ENCODE assay signal across 3 worm cellular contexts in the genomic region with DNA sequence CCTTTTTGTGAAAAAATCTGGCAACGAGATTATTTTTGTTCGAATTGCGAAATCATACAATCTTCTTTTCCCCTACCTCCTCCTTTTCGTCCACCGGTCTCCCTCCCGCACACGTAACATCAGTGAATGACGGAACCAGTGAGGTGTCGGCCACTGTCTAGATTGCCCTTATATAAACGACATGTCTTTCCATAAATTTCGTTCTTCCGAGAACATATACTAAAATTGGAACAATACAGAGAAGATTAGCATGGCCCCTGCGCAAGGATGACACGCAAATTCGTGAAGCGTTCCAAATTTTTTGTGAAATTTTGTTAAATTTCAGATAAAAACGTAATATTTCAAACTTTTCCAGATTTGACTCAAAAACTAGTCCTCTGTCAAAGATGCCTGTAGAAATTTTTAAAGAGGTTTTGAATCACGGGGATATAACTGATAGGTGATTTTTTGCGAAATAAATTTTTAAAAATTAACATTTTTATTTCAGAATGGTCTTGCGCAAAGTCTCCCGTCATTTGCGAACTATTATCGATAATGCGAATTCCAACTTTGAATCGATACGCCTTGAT.
TF ChIP-seq lines count a peak whose summit lies in the region.

No protein-coding gene starts in this region.

TF ChIP-seq in whole organism, L1 larva, 84 proteins besides CTCF, POLR2A, EP300 and RAD21 (continued from another document):
- TF ChIP-seq unc-86 (tag; optimal IDR thresholded peaks at IDR 0.05; lab: Kevin White, UChicago) (no peak), nhr-85 (tag; lab: Kevin White, UChicago) (peak; percentile 19), C04F5.9 (tag; optimal IDR thresholded peaks at IDR 0.05; lab: Kevin White, UChicago) (no peak), mep-1 (tag; optimal IDR thresholded peaks at IDR 0.05; lab: Kevin White, UChicago) (no peak), fkh-4 (tag; optimal IDR thresholded peaks at IDR 0.05; lab: Kevin White, UChicago; ENCODE audit: borderline replicate concordance) (no peak)

TF ChIP-seq in whole organism, L4 larva, 104 proteins besides CTCF, POLR2A, EP300 and RAD21 (continued from another document):
- TF ChIP-seq mep-1 (tag; optimal IDR thresholded peaks at IDR 0.05; lab: Kevin White, UChicago) (no peak), ces-1 (GFP tag; optimal IDR thresholded peaks at IDR 0.05; lab: Kevin White, UChicago) (no peak), lir-3 (tag; optimal IDR thresholded peaks at IDR 0.05; lab: Kevin White, UChicago) (no peak), arid-1 (GFP tag; conservative IDR thresholded peaks at IDR 0.05; lab: Robert Waterston, UW) (no peak), dmd-9 (GFP tag; IDR thresholded peaks at IDR 0.05; lab: Robert Waterston, UW) (no peak), Y105C5A.15 (GFP tag; IDR thresholded peaks at IDR 0.05; lab: Robert Waterston, UW) (no peak), F26F4.8 (GFP tag; conservative IDR thresholded peaks at IDR 0.05; lab: Robert Waterston, UW) (peak; percentile 89), mxl-3 (GFP tag; optimal IDR thresholded peaks at IDR 0.05; lab: Kevin White, UChicago) (no peak), ceh-62 (tag; optimal IDR thresholded peaks at IDR 0.05; lab: Kevin White, UChicago) (no peak), aha-1 (tag; lab: Kevin White, UChicago) (peak; percentile 61), lsy-2 (tag; optimal IDR thresholded peaks at IDR 0.05; lab: Kevin White, UChicago) (no peak), dmd-8 (GFP tag; IDR thresholded peaks at IDR 0.05; lab: Robert Waterston, UW) (no peak), unc-62 (GFP tag; optimal IDR thresholded peaks at IDR 0.05 in 1 of 2; lab: Kevin White, UChicago) (no peak), unc-62 (tag; optimal IDR thresholded peaks at IDR 0.05; lab: Kevin White, UChicago) (no peak), Y75B8A.6 (GFP tag; IDR thresholded peaks at IDR 0.05; lab: Robert Waterston, UW) (no peak), nhr-41 (GFP tag; IDR thresholded peaks at IDR 0.05; lab: Robert Waterston, UW) (no peak), F49E8.2 (tag; optimal IDR thresholded peaks at IDR 0.05; lab: Kevin White, UChicago; ENCODE audit: borderline replicate concordance) (peak; percentile 79), rbr-2 (tag; optimal IDR thresholded peaks at IDR 0.05; lab: Kevin White, UChicago) (no peak), egl-27 (tag; optimal IDR thresholded peaks at IDR 0.05; lab: Kevin White, UChicago) (no peak), snpc-4 (tag; optimal IDR thresholded peaks at IDR 0.05; lab: Kevin White, UChicago) (peak; percentile 82), dmd-6 (GFP tag; IDR thresholded peaks at IDR 0.05; lab: Robert Waterston, UW) (no peak; the same call in 1 of the 2 replicates), hmg-1.1 (GFP tag; IDR thresholded peaks at IDR 0.05; lab: Robert Waterston, UW) (no peak), ctbp-1 (GFP tag; IDR thresholded peaks at IDR 0.05; lab: Robert Waterston, UW) (no peak), lin-1 (GFP tag; IDR thresholded peaks at IDR 0.05; lab: Robert Waterston, UW) (no peak), Y5F2A.4 (GFP tag; optimal IDR thresholded peaks at IDR 0.05; lab: Kevin White, UChicago) (no peak), nhr-6 (tag; optimal IDR thresholded peaks at IDR 0.05; lab: Kevin White, UChicago) (no peak), mdt-29 (GFP tag; IDR thresholded peaks at IDR 0.05; lab: Robert Waterston, UW) (peak; percentile 77), nhr-28 (tag; optimal IDR thresholded peaks at IDR 0.05; lab: Kevin White, UChicago) (no peak), F37D6.2 (tag; optimal IDR thresholded peaks at IDR 0.05; lab: Kevin White, UChicago) (no peak)

TF ChIP-seq in whole organism, young adult, 124 proteins besides CTCF, POLR2A, EP300 and RAD21 (continued from another document):
- 0 out of 2 replicates have a peak, but pooled peaks have one; percentile 49 for TF ChIP-seq nhr-120 (GFP tag; IDR thresholded peaks at IDR 0.05; lab: Robert Waterston, UW)
- TF ChIP-seq lin-54 (GFP tag; optimal IDR thresholded peaks at IDR 0.05; lab: Kevin White, UChicago), result no peak
- TF ChIP-seq tlf-1 (GFP tag; optimal IDR thresholded peaks at IDR 0.05; lab: Kevin White, UChicago), result peak; percentile 11
- TF ChIP-seq K11D2.4 (GFP tag; IDR thresholded peaks at IDR 0.05; lab: Robert Waterston, UW), result no peak
- TF ChIP-seq F10E7.11 (tag; optimal IDR thresholded peaks at IDR 0.05; lab: Kevin White, UChicago), result no peak
- peak; percentile 34 for TF ChIP-seq lsl-1 (GFP tag; optimal IDR thresholded peaks at IDR 0.05; lab: Kevin White, UChicago)
- no peak for TF ChIP-seq ama-1 (optimal IDR thresholded peaks at IDR 0.05; lab: Kevin White, UChicago)
- TF ChIP-seq ama-1 (GFP tag; optimal IDR thresholded peaks at IDR 0.05; lab: Kevin White, UChicago), result no peak
- no peak for TF ChIP-seq Y53G8AR.9 (GFP tag; conservative IDR thresholded peaks at IDR 0.05; lab: Robert Waterston, UW)
- no peak for TF ChIP-seq Y67H2A.10 (GFP tag; conservative IDR thresholded peaks at IDR 0.05; lab: Robert Waterston, UW)
- TF ChIP-seq ceh-91 (GFP tag; IDR thresholded peaks at IDR 0.05; lab: Robert Waterston, UW), result no peak
- TF ChIP-seq snpc-1.3 (tag; optimal IDR thresholded peaks at IDR 0.05; lab: Kevin White, UChicago; ENCODE audit: insufficient read depth), result peak; percentile 59
- TF ChIP-seq ceh-27 (GFP tag; optimal IDR thresholded peaks at IDR 0.05; lab: Kevin White, UChicago), result no peak
- TF ChIP-seq him-1 (tag; optimal IDR thresholded peaks at IDR 0.05; lab: Kevin White, UChicago), result peak; percentile 37
- no peak for TF ChIP-seq repo-1 (tag; optimal IDR thresholded peaks at IDR 0.05; lab: Kevin White, UChicago)
- TF ChIP-seq D2030.7 (GFP tag; IDR thresholded peaks at IDR 0.05; lab: Robert Waterston, UW), result no peak; the same call in 1 of the 2 replicates
- no peak for TF ChIP-seq tbx-9 (tag; optimal IDR thresholded peaks at IDR 0.05; lab: Kevin White, UChicago; ENCODE audit: borderline replicate concordance)
- TF ChIP-seq bed-1 (GFP tag; IDR thresholded peaks at IDR 0.05; lab: Robert Waterston, UW), result no peak
- peak; percentile 45 for TF ChIP-seq fkh-3 (tag; optimal IDR thresholded peaks at IDR 0.05; lab: Kevin White, UChicago)
- TF ChIP-seq attf-3 (GFP tag; conservative IDR thresholded peaks at IDR 0.05; lab: Robert Waterston, UW), result no peak
- no peak; the same call in 1 of the 2 replicates for TF ChIP-seq madf-6 (GFP tag; IDR thresholded peaks at IDR 0.05; lab: Robert Waterston, UW)
- peak; percentile 80 for TF ChIP-seq hmg-1.2 (GFP tag; IDR thresholded peaks at IDR 0.05; lab: Robert Waterston, UW)
TF ChIP-seq in whole organism, young adult: peak in this region for 37.
